Worm (Caenorhabditis elegans): ENCODE measurements around the gene srx-114.

DNA sequence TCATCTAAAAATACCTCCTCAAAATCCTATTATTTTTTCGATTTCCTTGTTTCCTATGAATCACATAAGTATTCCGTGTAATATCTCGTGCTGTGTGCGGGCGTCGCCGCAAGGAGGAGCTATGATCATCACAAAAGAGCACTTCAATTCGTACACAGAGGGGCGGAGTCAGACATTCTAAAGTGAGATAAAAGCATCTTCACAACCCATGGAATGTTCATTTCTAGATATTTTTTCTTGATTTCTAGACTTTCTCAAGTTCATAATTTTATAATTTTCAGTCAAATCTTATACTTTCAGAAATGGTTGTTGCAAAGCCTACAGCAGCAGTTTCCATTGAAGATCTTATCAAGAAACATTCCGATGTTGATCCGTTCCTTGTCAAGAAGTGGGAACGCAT is 14.4 kb upstream of the srx-114 start, which contains the start of gene cex-1:
- no peak for TF ChIP-seq ceh-82 (tag; optimal IDR thresholded peaks at IDR 0.05)
- TF ChIP-seq lin-39 (tag; optimal IDR thresholded peaks at IDR 0.05), result no peak
- TF ChIP-seq jun-1 (tag; optimal IDR thresholded peaks at IDR 0.05), result no peak
- no peak for TF ChIP-seq fos-1 (tag; optimal IDR thresholded peaks at IDR 0.05)
- no peak for TF ChIP-seq nhr-6 (tag; optimal IDR thresholded peaks at IDR 0.05)
- TF ChIP-seq ceh-28 (tag; optimal IDR thresholded peaks at IDR 0.05), result no peak
- TF ChIP-seq ama-1 (optimal IDR thresholded peaks at IDR 0.05), result no peak
